Fruit fly (Drosophila melanogaster): ENCODE measurements around the gene Ugt316A1.
A peak's percentile ranks its signal among the peaks of the same experiment; 100 is the strongest.

- TF ChIP-seq CG17806 (tag; optimal IDR thresholded peaks at IDR 0.05): no peak
- no peak for TF ChIP-seq CG8301 (tag; optimal IDR thresholded peaks at IDR 0.05)
- no peak for TF ChIP-seq fd96Ca (GFP tag; IDR thresholded peaks at IDR 0.05)
- peak; percentile 30; the same call in 1 of the 3 replicates for TF ChIP-seq CG4496 (GFP tag; IDR thresholded peaks at IDR 0.05)
- no peak for TF ChIP-seq Pif1A (GFP tag; optimal IDR thresholded peaks at IDR 0.05)
- no peak for TF ChIP-seq CG8159 (tag; optimal IDR thresholded peaks at IDR 0.05)
- peak; percentile 0 for TF ChIP-seq EcR (GFP tag; optimal IDR thresholded peaks at IDR 0.05)
- no peak for TF ChIP-seq CG13204 (GFP tag; optimal IDR thresholded peaks at IDR 0.05)
- no peak; the same call in 1 of the 2 replicates for TF ChIP-seq CG12605 (GFP tag; IDR thresholded peaks at IDR 0.05)
- no peak for TF ChIP-seq CG14655 (GFP tag; optimal IDR thresholded peaks at IDR 0.05)
- TF ChIP-seq D1 (tag; optimal IDR thresholded peaks at IDR 0.05): no peak
Measured at dm6 chr3L:19074673-19075402, 12.2 kb upstream of the Ugt316A1 start.
